Worm (Caenorhabditis elegans) whole organism, late embryonic: ENCODE results near the gene abu-6.

Source experiments
- F13H6.1 ChIP-seq: sonication (generic microtip); optimal IDR thresholded peaks from 2 replicates; lab custom pipeline; 2016; ENCODE audit warnings: missing genetic modification characterization, missing compliant biosample characterization
- ceh-19 ChIP-seq: fragments of 200-800 bp; sonication (Bioruptor generic); optimal IDR thresholded peaks from 2 replicates; lab custom pipeline; 2018; ENCODE audit warnings: mild to moderate bottlenecking, missing genetic modification characterization, missing compliant biosample characterization
- ceh-22 ChIP-seq: sonication (generic microtip); optimal IDR thresholded peaks from 2 replicates; lab custom pipeline; 2017; ENCODE audit warnings: missing biosample characterization, missing genetic modification characterization
- ceh-30 ChIP-seq: fragments of 150-350 bp; optimal IDR thresholded peaks from 2 replicates; lab custom pipeline; 2014; ENCODE audit warnings: missing biosample characterization, missing genetic modification characterization
- ceh-34 ChIP-seq: sonication (generic microtip); optimal IDR thresholded peaks from 2 replicates; lab custom pipeline; 2016; ENCODE audit warnings: mild to moderate bottlenecking, missing genetic modification characterization, missing compliant biosample characterization
- ceh-9 ChIP-seq: sonication (generic microtip); optimal IDR thresholded peaks from 2 replicates; lab custom pipeline; 2016; ENCODE audit warnings: mild to moderate bottlenecking, missing genetic modification characterization, inconsistent platforms, missing compliant biosample characterization
- elt-4 ChIP-seq: sonication (generic microtip); optimal IDR thresholded peaks from 2 replicates; lab custom pipeline; 2016; ENCODE audit warnings: missing genetic modification characterization, missing compliant biosample characterization
- eyg-1 ChIP-seq: sonication (generic microtip); optimal IDR thresholded peaks from 2 replicates; lab custom pipeline; 2016; ENCODE audit warnings: missing genotype, missing genetic modification characterization, missing compliant biosample characterization
- hlh-8 ChIP-seq: sonication (generic microtip); optimal IDR thresholded peaks from 2 replicates; lab custom pipeline; 2016; ENCODE audit warnings: missing genotype, missing genetic modification characterization, missing compliant biosample characterization
- lim-6 ChIP-seq: sonication (generic microtip); optimal IDR thresholded peaks from 2 replicates; lab custom pipeline; 2016; ENCODE audit warnings: missing genetic modification characterization, missing compliant biosample characterization
- madf-2 ChIP-seq: sonication (generic microtip); optimal IDR thresholded peaks from 2 replicates; lab custom pipeline; 2017; ENCODE audit warnings: missing genetic modification characterization, missing compliant biosample characterization
- nhr-11 ChIP-seq: fragments of 150-350 bp; optimal IDR thresholded peaks from 2 replicates; lab custom pipeline; 2014; ENCODE audit warnings: missing biosample characterization, missing genetic modification characterization
- nhr-232 ChIP-seq: sonication (generic microtip); optimal IDR thresholded peaks from 2 replicates; lab custom pipeline; 2016; ENCODE audit warnings: missing genetic modification characterization, missing compliant biosample characterization
- npax-4 ChIP-seq: sonication (generic microtip); optimal IDR thresholded peaks from 2 replicates; lab custom pipeline; 2016; ENCODE audit warnings: missing genetic modification characterization, missing compliant biosample characterization
- odd-2 ChIP-seq: sonication (generic microtip); optimal IDR thresholded peaks from 2 replicates; lab custom pipeline; 2017; ENCODE audit warnings: antibody characterized with exemption, mild to moderate bottlenecking, missing genetic modification characterization, missing compliant biosample characterization
- pha-2 ChIP-seq: sonication (generic microtip); optimal IDR thresholded peaks from 2 replicates; lab custom pipeline; 2017; ENCODE audit warnings: mild to moderate bottlenecking, missing genetic modification characterization, missing compliant biosample characterization
- pqm-1 ChIP-seq: sonication (generic microtip); optimal IDR thresholded peaks from 2 replicates; lab custom pipeline; 2016; ENCODE audit warnings: missing genetic modification characterization, missing compliant biosample characterization
- tbx-7 ChIP-seq: sonication (generic microtip); optimal IDR thresholded peaks from 2 replicates; lab custom pipeline; 2016; ENCODE audit warnings: missing genotype, missing genetic modification characterization, missing compliant biosample characterization
- unc-3 ChIP-seq, 2 experiments: fragments of 200-800 bp in 1 of 2; sonication (Bioruptor generic) in 1 of 2; sonication (generic microtip) in 1 of 2; conservative IDR thresholded peaks in 1 of 2; optimal IDR thresholded peaks in 1 of 2; 2 replicates each; pipeline versions ENCODE4 v1.3.6 to Lab custom; 2016 to 2022; ENCODE audit warnings: missing compliant biosample characterization in 2 of 2, missing genetic modification characterization in 2 of 2, missing genetic modification reagents in 1 of 2
- unc-86 ChIP-seq: sonication (generic microtip); optimal IDR thresholded peaks from 2 replicates; lab custom pipeline; 2016; ENCODE audit warnings: missing genetic modification characterization, missing compliant biosample characterization
- zip-5 ChIP-seq: sonication (generic microtip); optimal IDR thresholded peaks from 2 replicates; lab custom pipeline; 2016; ENCODE audit warnings: missing genetic modification characterization, missing compliant biosample characterization

Gene abu-6

ce11 chrV:5113654-5114053, 48.0 kb downstream of the abu-6 start, which contains the start of gene C04F5.8:
Gene C04F5.8, minus strand, starts transcription at chrV:5113754.
- no peak for TF ChIP-seq ceh-34 (tag; lab: Kevin White, UChicago)
- no peak for TF ChIP-seq pha-2 (tag; lab: Kevin White, UChicago)
- no peak for TF ChIP-seq lim-6 (tag; lab: Kevin White, UChicago)
- no peak for TF ChIP-seq ceh-30 (tag; lab: Kevin White, UChicago)
- no peak for TF ChIP-seq ceh-9 (tag; lab: Kevin White, UChicago)
- no peak for TF ChIP-seq ceh-19 (GFP tag; lab: Kevin White, UChicago)
- TF ChIP-seq nhr-232 (tag; lab: Kevin White, UChicago), result no peak
- no peak for TF ChIP-seq F13H6.1 (tag; lab: Kevin White, UChicago)
- no peak for TF ChIP-seq hlh-8 (tag; lab: Kevin White, UChicago)
- TF ChIP-seq odd-2 (tag; lab: Kevin White, UChicago), result no peak
- TF ChIP-seq tbx-7, result no peak
- TF ChIP-seq eyg-1 (tag; lab: Kevin White, UChicago), result no peak

- TF ChIP-seq zip-5 (tag; lab: Kevin White, UChicago) (no peak), nhr-11 (tag; lab: Kevin White, UChicago) (no peak), F13H6.1 (tag; lab: Kevin White, UChicago) (no peak), pqm-1 (tag; lab: Kevin White, UChicago) (no peak), elt-4 (no peak), madf-2 (tag; lab: Kevin White, UChicago) (no peak), pha-2 (tag; lab: Kevin White, UChicago) (no peak), unc-86 (tag; lab: Kevin White, UChicago) (no peak), npax-4 (tag; lab: Kevin White, UChicago) (no peak), ceh-22 (no peak), nhr-232 (tag; lab: Kevin White, UChicago) (no peak), unc-3 (GFP tag; conservative IDR thresholded peaks at IDR 0.05; lab: Robert Waterston, UW) (no peak), unc-3 (tag; optimal IDR thresholded peaks at IDR 0.05; lab: Kevin White, UChicago) (no peak)
- TF ChIP-seq, all 69 proteins: peak for 0
Measured at ce11 chrV:5110684-5111083, 51.0 kb downstream of the abu-6 start, which contains the start of gene ugt-63. Gene ugt-63, minus strand, starts transcription at chrV:5110772.
